Fruit fly (Drosophila melanogaster) whole organism, embryonic: ENCODE data around the gene Hayan.

Experiments
- Antp ChIP-seq: fragments of 200-800 bp; sonication (Bioruptor generic); optimal IDR thresholded peaks from 3 replicates; lab custom pipeline; 2016; ENCODE audit warnings: missing biosample characterization, missing genetic modification characterization
- Awh ChIP-seq: fragments of 200-800 bp; sonication (Bioruptor generic); IDR thresholded peaks from 2 replicates; pipeline ENCODE4, ENCODE4 v1.3.6; 2022; ENCODE audit warnings: missing biosample characterization, missing genetic modification characterization
- Bgb ChIP-seq: fragments of 200-800 bp; sonication (Bioruptor generic); IDR thresholded peaks from 2 replicates; pipeline ENCODE4 v1.3.6; 2022; ENCODE audit warnings: missing biosample characterization, missing genetic modification characterization; ENCODE audit not compliant: partially characterized antibody
- Bteb2 ChIP-seq: fragments of 200-800 bp; sonication (Bioruptor generic); optimal IDR thresholded peaks from 2 replicates; lab custom pipeline; 2016; ENCODE audit warnings: missing biosample characterization, missing genetic modification characterization
- CG10543 ChIP-seq: fragments of 200-800 bp; sonication (Bioruptor generic); optimal IDR thresholded peaks from 3 replicates; lab custom pipeline; 2017; ENCODE audit warnings: missing biosample characterization, mild to moderate bottlenecking, missing genetic modification characterization, moderate library complexity
- CG11696 ChIP-seq: fragments of 200-800 bp; sonication (Bioruptor generic); IDR thresholded peaks from 2 replicates; pipeline ENCODE4 v1.3.6; 2022; ENCODE audit warnings: missing biosample characterization, missing genetic modification characterization
- CG12391 ChIP-seq: fragments of 200-800 bp; sonication (Bioruptor generic); optimal IDR thresholded peaks from 3 replicates; lab custom pipeline; 2018; ENCODE audit warnings: missing biosample characterization, mild to moderate bottlenecking, missing genetic modification characterization, moderate library complexity
- CG15514 ChIP-seq: fragments of 200-800 bp; sonication (Bioruptor generic); optimal IDR thresholded peaks from 3 replicates; lab custom pipeline; 2017; ENCODE audit warnings: missing biosample characterization, missing genetic modification characterization, mild to moderate bottlenecking, moderate library complexity, missing genetic modification reagents
- CG17912 ChIP-seq: fragments of 200-800 bp; sonication (Bioruptor generic); optimal IDR thresholded peaks from 2 replicates; lab custom pipeline; 2018; ENCODE audit warnings: missing biosample characterization, mild to moderate bottlenecking, missing genetic modification characterization
- CG3163 ChIP-seq: fragments of 200-800 bp; sonication (Bioruptor generic); optimal IDR thresholded peaks from 3 replicates; lab custom pipeline; 2016; ENCODE audit warnings: missing biosample characterization, missing genetic modification characterization
- CG32532 ChIP-seq: fragments of 200-800 bp; sonication (Bioruptor generic); IDR thresholded peaks from 2 replicates; pipeline ENCODE4 v1.3.6; 2022; ENCODE audit warnings: missing biosample characterization, missing genetic modification characterization
- CG32772 ChIP-seq: fragments of 200-800 bp; sonication (Bioruptor generic); IDR thresholded peaks from 2 replicates; pipeline ENCODE4 v1.3.6; 2022; ENCODE audit warnings: missing biosample characterization, missing genetic modification characterization
- CG3407 ChIP-seq: fragments of 200-800 bp; sonication (Bioruptor generic); optimal IDR thresholded peaks from 2 replicates; lab custom pipeline; 2018; ENCODE audit warnings: missing biosample characterization, mild to moderate bottlenecking, missing genetic modification characterization
- CG34422 ChIP-seq: fragments of 200-800 bp; sonication (Bioruptor generic); IDR thresholded peaks from 3 replicates; pipeline ENCODE4 v1.3.6; 2022; ENCODE audit warnings: missing biosample characterization, missing genetic modification characterization
- CG3838 ChIP-seq: fragments of 200-800 bp; sonication (Bioruptor generic); optimal IDR thresholded peaks from 3 replicates; lab custom pipeline; 2016; ENCODE audit warnings: missing biosample characterization, missing genetic modification characterization
- CG8281 ChIP-seq: fragments of 200-800 bp; sonication (Bioruptor generic); optimal IDR thresholded peaks from 2 replicates; lab custom pipeline; 2018; ENCODE audit warnings: missing biosample characterization, mild to moderate bottlenecking, missing genetic modification characterization, moderate library complexity
- CoRest ChIP-seq: fragments of 200-800 bp; sonication (Bioruptor generic); optimal IDR thresholded peaks from 3 replicates; lab custom pipeline; 2018; ENCODE audit warnings: missing biosample characterization, mild to moderate bottlenecking, missing genetic modification characterization, moderate library complexity
- D19B ChIP-seq: fragments of 200-800 bp; sonication (Bioruptor generic); optimal IDR thresholded peaks from 2 replicates; lab custom pipeline; 2017; ENCODE audit warnings: missing biosample characterization, mild to moderate bottlenecking, missing genetic modification characterization
- Dek ChIP-seq: fragments of 200-800 bp; sonication (Bioruptor generic); optimal IDR thresholded peaks from 3 replicates; lab custom pipeline; 2019; ENCODE audit warnings: missing biosample characterization, mild to moderate bottlenecking, missing genetic modification characterization, moderate library complexity
- Dip2 ChIP-seq: fragments of 200-800 bp; sonication (Bioruptor generic); IDR thresholded peaks from 2 replicates; pipeline ENCODE4 v1.3.6; 2022; ENCODE audit warnings: missing biosample characterization, missing genetic modification characterization
- Doc2 ChIP-seq: fragments of 200-800 bp; sonication (Bioruptor generic); IDR thresholded peaks from 2 replicates; pipeline ENCODE4 v1.3.6; 2022; ENCODE audit warnings: missing biosample characterization, missing genetic modification characterization
- GATAe ChIP-seq: fragments of 200-800 bp; sonication (Bioruptor generic); conservative IDR thresholded peaks from 2 replicates; pipeline ENCODE4 v1.3.6; 2022; ENCODE audit warnings: missing biosample characterization, missing genetic modification characterization
- Gug ChIP-seq: fragments of 200-800 bp; sonication (Bioruptor generic); IDR thresholded peaks from 4 replicates; pipeline ENCODE4 v1.3.6; 2022; ENCODE audit warnings: missing biosample characterization, missing genetic modification characterization
- H2.0 ChIP-seq: fragments of 200-800 bp; sonication (Bioruptor generic); IDR thresholded peaks from 2 replicates; pipeline ENCODE4 v1.3.6; 2022; ENCODE audit warnings: missing biosample characterization, missing genetic modification characterization
- HLH3B ChIP-seq: fragments of 200-800 bp; sonication (Bioruptor generic); IDR thresholded peaks from 2 replicates; pipeline ENCODE4 v1.3.6; 2022; ENCODE audit warnings: missing biosample characterization, missing genetic modification characterization
- Nf-YA ChIP-seq: fragments of 200-800 bp; sonication (Bioruptor generic); IDR thresholded peaks from 2 replicates; pipeline ENCODE4 v1.3.6; 2022; ENCODE audit warnings: missing biosample characterization, missing genetic modification characterization
- Xrp1 ChIP-seq: fragments of 200-800 bp; sonication (Bioruptor generic); IDR thresholded peaks from 2 replicates; pipeline ENCODE4 v1.3.6; 2022; ENCODE audit warnings: missing biosample characterization, missing genetic modification characterization
- bab2 ChIP-seq: fragments of 200-800 bp; sonication (Bioruptor generic); optimal IDR thresholded peaks from 2 replicates; lab custom pipeline; 2016; ENCODE audit warnings: missing biosample characterization, missing genetic modification characterization
- bsh ChIP-seq, 2 experiments: fragments of 200-800 bp; sonication (Bioruptor generic); optimal IDR thresholded peaks; 2 replicates each; lab custom pipeline; 2017 to 2018; ENCODE audit warnings: mild to moderate bottlenecking in 2 of 2, missing biosample characterization in 2 of 2, missing genetic modification characterization in 2 of 2, moderate library complexity in 1 of 2
- btn ChIP-seq: fragments of 200-800 bp; sonication (Bioruptor generic); optimal IDR thresholded peaks from 2 replicates; lab custom pipeline; 2016; ENCODE audit warnings: missing biosample characterization, missing genetic modification characterization
- dan ChIP-seq: fragments of 200-800 bp; sonication (Bioruptor generic); IDR thresholded peaks from 2 replicates; pipeline ENCODE4 v1.3.6; 2022; ENCODE audit warnings: missing biosample characterization, missing genetic modification characterization
- esg ChIP-seq: fragments of 200-800 bp; sonication (Bioruptor generic); conservative IDR thresholded peaks from 2 replicates; pipeline ENCODE4 v1.3.6; 2022; ENCODE audit warnings: missing biosample characterization, missing genetic modification characterization
- gce ChIP-seq: fragments of 200-800 bp; sonication (Bioruptor generic); IDR thresholded peaks from 3 replicates; pipeline ENCODE4 v1.3.6; 2022; ENCODE audit warnings: missing biosample characterization, missing genetic modification characterization
- her ChIP-seq: fragments of 200-800 bp; sonication (Bioruptor generic); optimal IDR thresholded peaks from 2 replicates; lab custom pipeline; 2016; ENCODE audit warnings: missing biosample characterization, missing genetic modification characterization
- ind ChIP-seq: fragments of 200-800 bp; sonication (Bioruptor generic); optimal IDR thresholded peaks from 3 replicates; lab custom pipeline; 2016; ENCODE audit warnings: missing biosample characterization, missing genetic modification characterization
- lmd ChIP-seq: fragments of 200-800 bp; sonication (Bioruptor generic); IDR thresholded peaks from 2 replicates; pipeline ENCODE4 v1.3.6; 2022; ENCODE audit warnings: missing biosample characterization, missing genetic modification characterization
- maf-S ChIP-seq: fragments of 200-800 bp; sonication (Bioruptor generic); optimal IDR thresholded peaks from 2 replicates; lab custom pipeline; 2016; ENCODE audit warnings: missing biosample characterization, missing genetic modification characterization
- psq ChIP-seq: fragments of 200-800 bp; sonication (Bioruptor generic); optimal IDR thresholded peaks from 2 replicates; lab custom pipeline; 2017; ENCODE audit warnings: missing biosample characterization, missing genetic modification characterization
- pum ChIP-seq: fragments of 200-800 bp; sonication (Bioruptor generic); optimal IDR thresholded peaks from 2 replicates; lab custom pipeline; 2016; ENCODE audit warnings: missing biosample characterization, missing genetic modification characterization
- row ChIP-seq: fragments of 200-800 bp; sonication (Bioruptor generic); IDR thresholded peaks from 3 replicates; pipeline ENCODE4 v1.3.6; 2022; ENCODE audit warnings: missing biosample characterization, missing genetic modification characterization
- seq ChIP-seq: fragments of 200-800 bp; sonication (Bioruptor generic); IDR thresholded peaks from 2 replicates; pipeline ENCODE4 v1.3.6; 2022; ENCODE audit warnings: missing biosample characterization, missing genetic modification characterization
- sr ChIP-seq: fragments of 200-800 bp; sonication (Bioruptor generic); IDR thresholded peaks from 3 replicates; pipeline ENCODE4 v1.3.6; 2022; ENCODE audit warnings: missing biosample characterization, missing genetic modification characterization
- sug ChIP-seq: fragments of 200-800 bp; optimal IDR thresholded peaks from 2 replicates; lab custom pipeline; 2019; ENCODE audit warnings: missing biosample characterization, mild to moderate bottlenecking, missing genetic modification characterization, moderate library complexity
- unpg ChIP-seq: fragments of 200-800 bp; sonication (Bioruptor generic); optimal IDR thresholded peaks from 3 replicates; lab custom pipeline; 2018; ENCODE audit warnings: missing biosample characterization, mild to moderate bottlenecking, missing genetic modification characterization, moderate library complexity

Hayan gene

DNA sequence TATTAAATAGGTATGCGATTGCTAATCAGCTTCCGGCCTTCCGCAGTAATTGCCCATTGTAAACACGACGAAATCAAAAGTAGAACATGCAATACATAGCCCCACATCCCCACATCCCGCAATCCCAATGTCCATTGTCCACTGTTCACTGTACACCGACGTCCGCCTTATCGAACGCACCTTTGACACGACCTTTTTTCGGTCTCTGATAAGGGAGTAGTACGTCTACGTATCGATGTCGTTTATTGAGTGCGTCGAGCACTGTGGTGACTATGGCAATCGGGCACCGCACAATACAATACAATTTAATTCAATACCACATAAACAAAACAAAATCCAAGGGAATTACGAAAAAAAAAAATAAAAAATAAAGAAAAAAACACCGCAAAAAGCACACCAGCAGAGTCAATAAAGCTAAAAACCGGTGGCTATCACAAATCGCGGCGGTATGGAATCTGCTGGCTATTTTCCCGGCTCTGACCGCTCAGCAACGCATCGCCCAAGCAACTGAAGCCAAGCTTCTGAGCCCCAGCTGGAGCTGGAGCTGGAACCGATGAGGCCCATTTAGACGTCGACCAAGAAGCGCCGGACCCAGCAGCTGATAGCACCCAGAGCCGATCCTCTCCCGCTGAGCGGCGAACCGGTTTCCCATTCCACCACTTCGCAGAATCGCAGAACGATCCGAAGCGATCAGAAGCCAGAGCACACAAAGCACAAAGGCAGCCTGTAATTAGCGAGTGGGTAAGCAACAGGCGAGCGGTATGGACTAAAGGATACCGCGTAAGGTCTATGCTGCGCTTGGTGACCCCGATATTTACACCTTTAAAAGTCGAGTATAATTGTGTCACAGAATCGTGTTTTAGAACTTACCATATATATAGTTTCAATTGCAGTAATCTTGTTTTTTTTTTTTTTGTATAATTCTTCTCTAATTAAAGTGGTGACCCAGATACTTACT, at the start of gene Hayan (continued):
- TF ChIP-seq CG10543 (peak; percentile 64), CG11696 (GFP tag; lab: Robert Waterston, UW) (no peak), CG3163 (no peak), CG32532 (0 out of 2 replicates have a peak, but pooled peaks have one; percentile 12), sr (no peak), D19B (GFP tag; lab: Kevin White, UChicago) (peak; percentile 80), seq (GFP tag; lab: Robert Waterston, UW) (no peak), CG15514 (GFP tag; lab: Kevin White, UChicago) (peak; percentile 85), CG3407 (GFP tag; lab: Kevin White, UChicago) (no peak), dan (GFP tag; lab: Robert Waterston, UW) (no peak), bab2 (GFP tag; lab: Kevin White, UChicago) (no peak), lmd (GFP tag; lab: Robert Waterston, UW) (no peak), sug (tag; lab: Kevin White, UChicago) (peak; percentile 76), Xrp1 (no peak), H2.0 (no peak), ind (GFP tag; lab: Kevin White, UChicago) (no peak), CG3838 (no peak), CG17912 (no peak), pum (no peak), psq (GFP tag; lab: Kevin White, UChicago) (no peak), Gug (no peak), GATAe (no peak), btn (no peak), HLH3B (GFP tag; lab: Robert Waterston, UW) (no peak), bsh (GFP tag; optimal IDR thresholded peaks at IDR 0.05; lab: Kevin White, UChicago) (peak in 1 of 2 experiments; percentile 25), CG34422 (GFP tag; lab: Robert Waterston, UW) (no peak), Awh (GFP tag; lab: Robert Waterston, UW) (0 out of 2 replicates have a peak, but pooled peaks have one; percentile 21), Bteb2 (GFP tag; lab: Kevin White, UChicago) (no peak), CG32772 (GFP tag; lab: Robert Waterston, UW) (no peak), row (GFP tag; lab: Robert Waterston, UW) (peak; percentile 16; the same call in 1 of the 3 replicates), CG8281 (tag; lab: Kevin White, UChicago) (no peak), gce (no peak), Antp (GFP tag; lab: Kevin White, UChicago) (no peak), her (GFP tag; lab: Kevin White, UChicago) (no peak), Dek (tag; lab: Kevin White, UChicago) (no peak), CG12391 (tag; lab: Kevin White, UChicago) (no peak), Bgb (GFP tag; lab: Robert Waterston, UW) (no peak), esg (no peak), maf-S (GFP tag; lab: Kevin White, UChicago) (no peak), unpg (GFP tag; lab: Kevin White, UChicago) (no peak), Nf-YA (GFP tag; lab: Robert Waterston, UW) (no peak), Doc2 (no peak), Dip2 (GFP tag; lab: Robert Waterston, UW) (no peak), CoRest (tag; lab: Kevin White, UChicago) (no peak)
